Fruit fly (Drosophila melanogaster) whole organism, prepupa: ENCODE data around the gene Prm.

Experiments
- Blimp-1 ChIP-seq: fragments of 200-800 bp; sonication (Bioruptor generic); optimal IDR thresholded peaks from 3 replicates; lab custom pipeline; 2017; ENCODE audit warnings: missing biosample characterization, missing genetic modification characterization, mild to moderate bottlenecking, moderate library complexity, missing genetic modification reagents
- CG10631 ChIP-seq: fragments of 200-800 bp; sonication (Bioruptor generic); optimal IDR thresholded peaks from 2 replicates; lab custom pipeline; 2016; ENCODE audit warnings: missing biosample characterization, missing genetic modification characterization
- CG10669 ChIP-seq: fragments of 200-800 bp; sonication (Bioruptor generic); optimal IDR thresholded peaks from 3 replicates; lab custom pipeline; 2018; ENCODE audit warnings: missing biosample characterization, mild to moderate bottlenecking, missing genetic modification characterization, moderate library complexity
- CG11294 ChIP-seq: fragments of 200-800 bp; sonication (Bioruptor generic); IDR thresholded peaks from 2 replicates; pipeline ENCODE4 v1.3.6; 2022; ENCODE audit warnings: missing biosample characterization, missing genetic modification characterization
- CG11762 ChIP-seq: fragments of 200-800 bp; sonication (Bioruptor generic); optimal IDR thresholded peaks from 3 replicates; lab custom pipeline; 2016; ENCODE audit warnings: missing biosample characterization, missing genetic modification characterization; ENCODE audit not compliant: insufficient read depth
- CG11902 ChIP-seq: fragments of 200-800 bp; sonication (Bioruptor generic); optimal IDR thresholded peaks from 3 replicates; lab custom pipeline; 2016; ENCODE audit warnings: missing biosample characterization, missing genetic modification characterization
- CG15336 ChIP-seq: fragments of 200-800 bp; sonication (Bioruptor generic); IDR thresholded peaks from 2 replicates; pipeline ENCODE4 v1.3.6; 2022; ENCODE audit warnings: missing biosample characterization, missing genetic modification characterization
- CG1621 ChIP-seq: fragments of 200-800 bp; sonication (Bioruptor generic); optimal IDR thresholded peaks from 3 replicates; lab custom pipeline; 2018; ENCODE audit warnings: missing biosample characterization, mild to moderate bottlenecking, missing genetic modification characterization
- CG16779 ChIP-seq: fragments of 200-800 bp; sonication (Bioruptor generic); optimal IDR thresholded peaks from 3 replicates; lab custom pipeline; 2017; ENCODE audit warnings: missing biosample characterization, mild to moderate bottlenecking, missing genetic modification characterization
- CG31627 ChIP-seq: fragments of 200-800 bp; sonication (Bioruptor generic); optimal IDR thresholded peaks from 3 replicates; lab custom pipeline; 2016; ENCODE audit warnings: missing biosample characterization, missing genetic modification characterization
- CG32006 ChIP-seq: fragments of 200-800 bp; sonication (Bioruptor generic); optimal IDR thresholded peaks from 3 replicates; lab custom pipeline; 2017; ENCODE audit warnings: missing biosample characterization, mild to moderate bottlenecking, missing genetic modification characterization
- CG34406 ChIP-seq: fragments of 200-800 bp; sonication (Bioruptor generic); optimal IDR thresholded peaks from 3 replicates; lab custom pipeline; 2016; ENCODE audit warnings: missing biosample characterization, missing genetic modification characterization
- CG3919 ChIP-seq: fragments of 200-800 bp; sonication (Bioruptor generic); optimal IDR thresholded peaks from 3 replicates; lab custom pipeline; 2016; ENCODE audit warnings: missing biosample characterization, missing genetic modification characterization
- CG4318 ChIP-seq: fragments of 200-800 bp; sonication (Bioruptor generic); optimal IDR thresholded peaks from 3 replicates; lab custom pipeline; 2017; ENCODE audit warnings: missing biosample characterization, mild to moderate bottlenecking, missing genetic modification characterization
- CG6163 ChIP-seq: fragments of 200-800 bp; sonication (Bioruptor generic); IDR thresholded peaks from 3 replicates; pipeline ENCODE4 v1.3.6; 2022; ENCODE audit warnings: missing biosample characterization, missing genetic modification characterization
- CG6792 ChIP-seq: fragments of 200-800 bp; sonication (Bioruptor generic); optimal IDR thresholded peaks from 3 replicates; lab custom pipeline; 2016; ENCODE audit warnings: missing biosample characterization, missing genetic modification characterization
- CG8119 ChIP-seq: fragments of 200-800 bp; sonication (Bioruptor generic); IDR thresholded peaks from 3 replicates; pipeline ENCODE4 v1.3.6; 2022; ENCODE audit warnings: missing biosample characterization, missing genetic modification characterization
- CG8319 ChIP-seq: fragments of 200-800 bp; sonication (Bioruptor generic); optimal IDR thresholded peaks from 3 replicates; lab custom pipeline; 2016; ENCODE audit warnings: missing biosample characterization, missing genetic modification characterization
- CG8632 ChIP-seq: fragments of 200-800 bp; sonication (Bioruptor generic); optimal IDR thresholded peaks from 3 replicates; lab custom pipeline; 2016; ENCODE audit warnings: missing biosample characterization, missing genetic modification characterization
- CG9139 ChIP-seq: fragments of 200-800 bp; sonication (Bioruptor generic); optimal IDR thresholded peaks from 3 replicates; lab custom pipeline; 2017; ENCODE audit warnings: missing biosample characterization, mild to moderate bottlenecking, missing genetic modification characterization
- Eip78C ChIP-seq: fragments of 200-800 bp; sonication (Bioruptor generic); peaks from one replicate; lab custom pipeline; 2016; ENCODE audit warnings: missing biosample characterization, missing genetic modification characterization
- Eip93F ChIP-seq: fragments of 200-800 bp; sonication (Bioruptor generic); optimal IDR thresholded peaks from 2 replicates; lab custom pipeline; 2016; ENCODE audit warnings: missing biosample characterization, mild to moderate bottlenecking, missing genetic modification characterization
- Ets21C ChIP-seq: fragments of 200-800 bp; sonication (Bioruptor generic); optimal IDR thresholded peaks from 3 replicates; lab custom pipeline; 2016; ENCODE audit warnings: missing biosample characterization, missing genetic modification characterization
- Ets96B ChIP-seq: fragments of 200-800 bp; optimal IDR thresholded peaks from 2 replicates; lab custom pipeline; 2019; ENCODE audit warnings: missing biosample characterization, mild to moderate bottlenecking, missing genetic modification characterization, moderate library complexity
- Gug ChIP-seq: fragments of 200-800 bp; sonication (Bioruptor generic); IDR thresholded peaks from 2 replicates; pipeline ENCODE4 v1.3.6; 2022; ENCODE audit warnings: missing biosample characterization, missing genetic modification characterization
- Hr38 ChIP-seq: sonication (Bioruptor generic); optimal IDR thresholded peaks from 2 replicates; lab custom pipeline; 2016; ENCODE audit warnings: missing biosample characterization, missing genetic modification characterization
- Hr39 ChIP-seq: fragments of 200-800 bp; sonication (Bioruptor generic); optimal IDR thresholded peaks from 2 replicates; lab custom pipeline; 2016; ENCODE audit warnings: missing biosample characterization, missing genetic modification characterization
- Hr4 ChIP-seq: fragments of 200-800 bp; sonication (Bioruptor generic); optimal IDR thresholded peaks from 3 replicates; lab custom pipeline; 2016; ENCODE audit warnings: missing biosample characterization, missing genetic modification characterization
- Lpt ChIP-seq: fragments of 200-800 bp; sonication (Bioruptor generic); optimal IDR thresholded peaks from 3 replicates; lab custom pipeline; 2016; ENCODE audit warnings: missing biosample characterization, missing genetic modification characterization
- Met ChIP-seq: fragments of 200-800 bp; sonication (Bioruptor generic); optimal IDR thresholded peaks from 3 replicates; lab custom pipeline; 2016; ENCODE audit warnings: missing biosample characterization, missing genetic modification characterization
- Sox102F ChIP-seq: fragments of 200-800 bp; sonication (Bioruptor generic); optimal IDR thresholded peaks from 2 replicates; lab custom pipeline; 2016; ENCODE audit warnings: missing biosample characterization, mild to moderate bottlenecking, missing genetic modification characterization
- Sox14 ChIP-seq: fragments of 200-800 bp; sonication (Bioruptor generic); optimal IDR thresholded peaks from 3 replicates; lab custom pipeline; 2016; ENCODE audit warnings: missing biosample characterization, missing genetic modification characterization
- acj6 ChIP-seq: fragments of 200-800 bp; sonication (Bioruptor generic); optimal IDR thresholded peaks from 3 replicates; lab custom pipeline; 2016; ENCODE audit warnings: missing biosample characterization, missing genetic modification characterization
- cyc ChIP-seq: fragments of 200-800 bp; sonication (Bioruptor generic); optimal IDR thresholded peaks from 3 replicates; lab custom pipeline; 2016; ENCODE audit warnings: missing biosample characterization, missing genetic modification characterization
- dac ChIP-seq: fragments of 200-800 bp; sonication (Bioruptor generic); optimal IDR thresholded peaks from 2 replicates; lab custom pipeline; 2017; ENCODE audit warnings: missing biosample characterization, mild to moderate bottlenecking, missing genetic modification characterization
- dsx ChIP-seq: fragments of 200-800 bp; optimal IDR thresholded peaks from 3 replicates; lab custom pipeline; 2019; ENCODE audit warnings: missing biosample characterization, mild to moderate bottlenecking, missing genetic modification characterization, moderate library complexity; ENCODE audit not compliant: poor library complexity, severe bottlenecking
- eg ChIP-seq: fragments of 200-800 bp; sonication (Bioruptor generic); IDR thresholded peaks from 3 replicates; pipeline ENCODE4 v1.3.6; 2022; ENCODE audit warnings: missing biosample characterization, missing genetic modification characterization
- esn ChIP-seq: fragments of 200-800 bp; sonication (Bioruptor generic); optimal IDR thresholded peaks from 2 replicates; lab custom pipeline; 2016; ENCODE audit warnings: missing biosample characterization, mild to moderate bottlenecking, missing genetic modification characterization, moderate library complexity
- fkh ChIP-seq: fragments of 200-800 bp; sonication (Bioruptor generic); optimal IDR thresholded peaks from 3 replicates; lab custom pipeline; 2017; ENCODE audit warnings: missing biosample characterization, mild to moderate bottlenecking, missing genetic modification characterization, moderate library complexity
- lz ChIP-seq: fragments of 200-800 bp; sonication (Bioruptor generic); optimal IDR thresholded peaks from 3 replicates; lab custom pipeline; 2016; ENCODE audit warnings: missing biosample characterization, missing genetic modification characterization
- net ChIP-seq: fragments of 200-800 bp; sonication (Bioruptor generic); optimal IDR thresholded peaks from 3 replicates; lab custom pipeline; 2016; ENCODE audit warnings: missing biosample characterization, missing genetic modification characterization
- pdm3 ChIP-seq: fragments of 200-800 bp; sonication (Bioruptor generic); optimal IDR thresholded peaks from 3 replicates; lab custom pipeline; 2016; ENCODE audit warnings: missing biosample characterization, missing genetic modification characterization
- salr ChIP-seq, 2 experiments: fragments of 200-800 bp; sonication (Bioruptor generic); optimal IDR thresholded peaks; 3 replicates each; lab custom pipeline; 2016 to 2018; ENCODE audit warnings: missing biosample characterization in 2 of 2, missing genetic modification characterization in 2 of 2, mild to moderate bottlenecking in 1 of 2
- spab ChIP-seq: fragments of 200-800 bp; sonication (Bioruptor generic); optimal IDR thresholded peaks from 2 replicates; lab custom pipeline; 2017; ENCODE audit warnings: missing biosample characterization, mild to moderate bottlenecking, missing genetic modification characterization, missing genetic modification reagents
- ss ChIP-seq, 2 experiments: fragments of 200-800 bp; sonication (Bioruptor generic); optimal IDR thresholded peaks; 2 replicates in 1 of 2; 3 replicates in 1 of 2; lab custom pipeline; 2017 to 2018; ENCODE audit warnings: mild to moderate bottlenecking in 2 of 2, missing biosample characterization in 2 of 2, missing genetic modification characterization in 2 of 2, moderate library complexity in 1 of 2
- svp ChIP-seq: fragments of 200-800 bp; sonication (Bioruptor generic); peaks from one replicate; lab custom pipeline; 2016; ENCODE audit warnings: missing biosample characterization, missing genetic modification characterization
- topi ChIP-seq: fragments of 200-800 bp; sonication (Bioruptor generic); optimal IDR thresholded peaks from 3 replicates; lab custom pipeline; 2016; ENCODE audit warnings: missing biosample characterization, missing genetic modification characterization

The Prm gene

DNA sequence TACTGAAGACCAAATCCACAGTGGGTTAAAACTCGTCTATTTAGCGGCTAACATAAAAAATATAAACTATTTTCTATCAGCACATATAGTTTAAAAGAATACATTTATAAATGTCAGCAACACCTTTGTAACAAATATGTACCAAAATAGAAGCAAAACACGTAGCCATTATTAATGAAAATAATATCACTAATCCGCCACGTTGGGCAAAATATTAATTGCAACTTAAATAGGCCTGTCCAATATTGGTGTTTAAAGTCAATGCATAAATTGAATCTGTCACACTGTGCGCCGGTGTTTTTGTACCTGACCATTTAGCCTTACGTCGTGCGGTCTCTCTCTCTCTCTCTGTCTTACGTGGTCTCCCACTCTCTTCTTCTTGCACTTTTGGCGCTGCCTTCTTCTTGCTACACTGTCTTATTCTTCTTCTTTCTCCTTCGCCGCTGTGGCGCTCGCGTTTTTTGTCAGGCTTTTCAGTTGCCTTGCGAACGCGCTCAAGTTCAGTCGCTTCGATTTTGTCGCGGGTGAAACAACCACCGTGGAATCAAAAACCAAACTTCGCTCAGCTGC, 20.9 kb upstream of the Prm start (continued):
- TF ChIP-seq ss (GFP tag; optimal IDR thresholded peaks at IDR 0.05; lab: Kevin White, UChicago): peak; percentile 94 to 98
- peak; percentile 94 for TF ChIP-seq CG6163 (GFP tag; lab: Robert Waterston, UW)
- TF ChIP-seq CG8119 (GFP tag; lab: Robert Waterston, UW): peak; percentile 95
- TF ChIP-seq CG34406: peak; percentile 98
- peak; percentile 99 for TF ChIP-seq Met (GFP tag; lab: Kevin White, UChicago)
- peak; percentile 55 for TF ChIP-seq dsx (GFP tag; lab: Kevin White, UChicago)
- TF ChIP-seq CG10631 (GFP tag; lab: Kevin White, UChicago): peak; percentile 98
- TF ChIP-seq Sox102F (GFP tag; lab: Kevin White, UChicago): peak; percentile 98
- TF ChIP-seq spab (GFP tag; lab: Kevin White, UChicago): peak; percentile 94
- TF ChIP-seq CG1621 (tag; lab: Kevin White, UChicago): peak; percentile 98
- peak; percentile 93 for TF ChIP-seq CG10669 (GFP tag; lab: Kevin White, UChicago)
- TF ChIP-seq Eip78C (GFP tag; lab: Kevin White, UChicago): peak; percentile 99
- peak; percentile 97 for TF ChIP-seq CG11762
- peak; percentile 90 for TF ChIP-seq Eip93F
- TF ChIP-seq CG16779 (tag; lab: Kevin White, UChicago): peak; percentile 88
- peak; percentile 99 for TF ChIP-seq lz
- TF ChIP-seq fkh (GFP tag; lab: Kevin White, UChicago): peak; percentile 72
- TF ChIP-seq Sox14 (GFP tag; lab: Kevin White, UChicago): peak; percentile 99
- TF ChIP-seq pdm3 (GFP tag; lab: Kevin White, UChicago): peak; percentile 97
- TF ChIP-seq Ets96B (tag; lab: Kevin White, UChicago): peak; percentile 95
- peak; percentile 97 for TF ChIP-seq Hr4 (GFP tag; lab: Kevin White, UChicago)
- peak; percentile 99 for TF ChIP-seq esn
- TF ChIP-seq, all 60 proteins: peak for 60

DNA sequence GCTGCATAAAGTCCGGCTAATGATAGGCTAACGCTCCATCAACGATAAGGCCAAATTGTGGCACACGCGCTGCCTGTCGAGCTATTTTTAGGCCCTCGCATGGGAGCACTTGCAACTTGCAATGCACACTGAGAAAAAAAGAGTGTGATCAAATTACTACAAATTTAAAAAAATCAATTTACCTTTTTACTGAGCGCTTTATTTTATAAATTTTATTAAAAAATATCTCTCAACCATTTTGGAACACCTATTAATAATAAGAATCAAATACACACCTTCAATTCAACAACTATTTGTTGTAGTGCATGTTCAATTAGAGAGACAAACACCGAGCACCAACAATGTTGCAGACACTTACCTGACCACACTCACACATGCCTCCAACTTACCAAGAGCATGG, 20.4 kb upstream of the Prm start:
- no peak for TF ChIP-seq cyc (GFP tag; lab: Kevin White, UChicago)
- TF ChIP-seq CG1621 (tag; lab: Kevin White, UChicago): no peak
- TF ChIP-seq CG4318 (GFP tag; lab: Kevin White, UChicago): peak; percentile 9
- no peak for TF ChIP-seq CG8632
- TF ChIP-seq eg (GFP tag; lab: Robert Waterston, UW): peak; percentile 97
- no peak for TF ChIP-seq Hr39 (GFP tag; lab: Kevin White, UChicago)
- peak; percentile 45 for TF ChIP-seq Ets96B (tag; lab: Kevin White, UChicago)
- TF ChIP-seq Met (GFP tag; lab: Kevin White, UChicago): no peak
- TF ChIP-seq CG34406: no peak
- peak; percentile 100 for TF ChIP-seq dsx (GFP tag; lab: Kevin White, UChicago)
- no peak for TF ChIP-seq CG31627
- TF ChIP-seq Hr4 (GFP tag; lab: Kevin White, UChicago): peak; percentile 81
- TF ChIP-seq CG6792 (GFP tag; lab: Kevin White, UChicago): no peak
- no peak for TF ChIP-seq CG10631 (GFP tag; lab: Kevin White, UChicago)
- TF ChIP-seq Blimp-1 (GFP tag; lab: Kevin White, UChicago): no peak
- no peak for TF ChIP-seq Sox102F (GFP tag; lab: Kevin White, UChicago)
- TF ChIP-seq topi (GFP tag; lab: Kevin White, UChicago): no peak
- peak in 1 of 2 experiments; percentile 20 for TF ChIP-seq salr (GFP tag; optimal IDR thresholded peaks at IDR 0.05; lab: Kevin White, UChicago)
- no peak for TF ChIP-seq acj6 (GFP tag; lab: Kevin White, UChicago)
- no peak for TF ChIP-seq CG11902 (GFP tag; lab: Kevin White, UChicago)
- TF ChIP-seq net (GFP tag; lab: Kevin White, UChicago): no peak
- no peak for TF ChIP-seq CG32006 (GFP tag; lab: Kevin White, UChicago)
- TF ChIP-seq CG10669 (GFP tag; lab: Kevin White, UChicago): no peak
- peak; percentile 93 for TF ChIP-seq Gug
- TF ChIP-seq CG9139 (GFP tag; lab: Kevin White, UChicago): no peak
- peak; percentile 82 for TF ChIP-seq Lpt (GFP tag; lab: Kevin White, UChicago)
- no peak for TF ChIP-seq CG16779 (tag; lab: Kevin White, UChicago)
- TF ChIP-seq Hr38 (GFP tag; lab: Kevin White, UChicago): no peak
- TF ChIP-seq CG11294 (GFP tag; lab: Robert Waterston, UW): peak; percentile 91
- TF ChIP-seq ss (GFP tag; optimal IDR thresholded peaks at IDR 0.05; lab: Kevin White, UChicago): no peak
- TF ChIP-seq CG6163 (GFP tag; lab: Robert Waterston, UW): peak; percentile 96
- peak; percentile 98 for TF ChIP-seq CG15336 (GFP tag; lab: Robert Waterston, UW)
- no peak for TF ChIP-seq svp (GFP tag; lab: Kevin White, UChicago)
- no peak for TF ChIP-seq CG11762
- no peak for TF ChIP-seq Eip78C (GFP tag; lab: Kevin White, UChicago)
- TF ChIP-seq Eip93F: no peak
- TF ChIP-seq CG3919 (GFP tag; lab: Kevin White, UChicago): no peak
- no peak for TF ChIP-seq Ets21C
- no peak for TF ChIP-seq dac (GFP tag; lab: Kevin White, UChicago)
- no peak for TF ChIP-seq CG8319 (GFP tag; lab: Kevin White, UChicago)
